Worm (Caenorhabditis elegans): Measurements from ENCODE around the gene ZK632.14.

The ZK632.14 gene

ce11 chrIII:9818763-9819162, 5.5 kb downstream of the ZK632.14 start, which contains the start of gene panl-3:
Gene panl-3, plus strand, starts transcription at chrIII:9819056.
- TF ChIP-seq zfp-2 (tag; optimal IDR thresholded peaks at IDR 0.05) (no peak), snpc-1.2 (GFP tag; IDR thresholded peaks at IDR 0.05) (no peak), lin-13 (GFP tag; optimal IDR thresholded peaks at IDR 0.05) (peak; percentile 45), hlh-30 (tag; optimal IDR thresholded peaks at IDR 0.05; ENCODE audit: insufficient read depth) (peak; percentile 99), aha-1 (tag) (peak; percentile 67), F26F4.8 (GFP tag; conservative IDR thresholded peaks at IDR 0.05) (no peak), daf-8 (GFP tag; IDR thresholded peaks at IDR 0.05) (no peak), R02D3.7 (tag; optimal IDR thresholded peaks at IDR 0.05) (no peak), lsy-2 (tag; optimal IDR thresholded peaks at IDR 0.05) (peak; percentile 10 to 74), tra-1 (GFP tag; IDR thresholded peaks at IDR 0.05) (no peak), nhr-28 (tag; optimal IDR thresholded peaks at IDR 0.05) (peak; percentile 32), hmg-1.1 (GFP tag; IDR thresholded peaks at IDR 0.05) (peak; percentile 80), madf-5 (GFP tag; IDR thresholded peaks at IDR 0.05) (no peak), tag-97 (GFP tag; IDR thresholded peaks at IDR 0.05) (no peak), ama-1 (optimal IDR thresholded peaks at IDR 0.05) (peak; percentile 3), jun-1 (tag; optimal IDR thresholded peaks at IDR 0.05) (no peak), ceh-20 (GFP tag; IDR thresholded peaks at IDR 0.05) (peak; percentile 33; the same call in 1 of the 2 replicates), ztf-7 (tag; optimal IDR thresholded peaks at IDR 0.05) (peak; percentile 28), zfp-3 (GFP tag; conservative IDR thresholded peaks at IDR 0.05) (no peak), hlh-11 (tag; optimal IDR thresholded peaks at IDR 0.05) (peak; percentile 78), mes-2 (tag; optimal IDR thresholded peaks at IDR 0.05; ENCODE audit: poor library complexity, severe bottlenecking) (peak; percentile 84), dmd-6 (GFP tag; IDR thresholded peaks at IDR 0.05) (peak; percentile 43), mdl-1 (tag; optimal IDR thresholded peaks at IDR 0.05) (peak; percentile 67 to 95), nhr-48 (tag; optimal IDR thresholded peaks at IDR 0.05) (no peak), F10B5.3 (tag; optimal IDR thresholded peaks at IDR 0.05) (no peak), mxl-3 (GFP tag; optimal IDR thresholded peaks at IDR 0.05) (peak; percentile 89), lin-1 (GFP tag; IDR thresholded peaks at IDR 0.05) (0 out of 2 replicates have a peak, but pooled peaks have one; percentile 24), T26A8.4 (GFP tag; IDR thresholded peaks at IDR 0.05) (0 out of 2 replicates have a peak, but pooled peaks have one; percentile 52), set-16 (GFP tag; IDR thresholded peaks at IDR 0.05) (peak; percentile 23; the same call in 1 of the 2 replicates), nhr-6 (tag; optimal IDR thresholded peaks at IDR 0.05) (peak; percentile 38), lin-38 (GFP tag; IDR thresholded peaks at IDR 0.05) (peak; percentile 50), pha-4 (GFP tag; IDR thresholded peaks at IDR 0.05) (no peak), pha-4 (tag; optimal IDR thresholded peaks at IDR 0.05) (peak; percentile 16), F49E8.2 (tag; optimal IDR thresholded peaks at IDR 0.05; ENCODE audit: borderline replicate concordance) (no peak), hif-1 (tag; optimal IDR thresholded peaks at IDR 0.05) (peak in 1 of 2 experiments; percentile 32), unc-39 (tag; optimal IDR thresholded peaks at IDR 0.05) (no peak), daf-12 (tag; optimal IDR thresholded peaks at IDR 0.05) (no peak), mep-1 (tag; optimal IDR thresholded peaks at IDR 0.05) (peak; percentile 63), rbr-2 (tag; optimal IDR thresholded peaks at IDR 0.05) (peak; percentile 59), dpl-1 (GFP tag; optimal IDR thresholded peaks at IDR 0.05) (peak; percentile 63), dve-1 (tag; optimal IDR thresholded peaks at IDR 0.05; ENCODE audit: insufficient read depth) (peak; percentile 58)

- TF ChIP-seq ztf-7 (tag; optimal IDR thresholded peaks at IDR 0.05) (no peak), mxl-3 (GFP tag; optimal IDR thresholded peaks at IDR 0.05) (no peak), daf-19 (GFP tag; conservative IDR thresholded peaks at IDR 0.05) (no peak), nhr-42 (GFP tag; IDR thresholded peaks at IDR 0.05) (no peak), nhr-11 (tag; optimal IDR thresholded peaks at IDR 0.05) (no peak), madf-5 (GFP tag; IDR thresholded peaks at IDR 0.05) (no peak), unc-130 (GFP tag; optimal IDR thresholded peaks at IDR 0.05) (no peak), lir-3 (tag; optimal IDR thresholded peaks at IDR 0.05) (no peak), hlh-11 (tag; optimal IDR thresholded peaks at IDR 0.05) (no peak), sdz-12 (GFP tag; optimal IDR thresholded peaks at IDR 0.05) (no peak), cey-2 (tag; optimal IDR thresholded peaks at IDR 0.05; ENCODE audit: borderline replicate concordance, insufficient read depth) (no peak), unc-39 (tag; optimal IDR thresholded peaks at IDR 0.05) (no peak), mdl-1 (tag; optimal IDR thresholded peaks at IDR 0.05) (no peak), D1046.2 (GFP tag; IDR thresholded peaks at IDR 0.05) (no peak), duxl-1 (tag; optimal IDR thresholded peaks at IDR 0.05; ENCODE audit: poor library complexity) (no peak), dmd-8 (GFP tag; IDR thresholded peaks at IDR 0.05) (no peak), pqm-1 (tag; optimal IDR thresholded peaks at IDR 0.05) (no peak), hlh-30 (tag; optimal IDR thresholded peaks at IDR 0.05; ENCODE audit: insufficient read depth) (no peak)
Measured at ce11 chrIII:9822942-9823341, 9.7 kb downstream of the ZK632.14 start, which contains the start of gene arl-5. Gene arl-5, plus strand, starts transcription at chrIII:9823242.

Measured in whole organism, L4 larva.